Fruit fly (Drosophila melanogaster): Measurements from ENCODE around the gene Rfx.

DNA sequence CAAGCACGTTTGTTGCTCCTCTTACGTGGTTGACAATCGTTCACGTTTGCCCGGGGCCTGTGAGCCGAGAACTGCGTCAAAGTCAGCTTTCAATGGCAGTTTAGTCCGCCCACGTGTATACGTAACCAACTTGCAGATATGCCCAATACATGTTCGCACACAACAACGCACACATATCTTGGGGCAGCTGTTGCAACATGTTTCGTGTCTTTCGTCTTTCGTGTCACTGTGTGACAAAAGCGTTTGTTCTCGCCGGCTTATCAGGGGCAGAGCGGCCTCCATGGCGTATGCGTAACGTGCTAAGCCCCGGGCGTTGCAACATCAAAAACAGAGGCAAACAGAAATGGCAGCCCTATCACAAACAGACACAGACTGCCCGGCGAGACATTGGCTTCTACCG is 1.5 kb upstream of the Rfx start:
- TF ChIP-seq usp (GFP tag; optimal IDR thresholded peaks at IDR 0.05) (no peak), pan (optimal IDR thresholded peaks at IDR 0.05) (no peak), CG8478 (optimal IDR thresholded peaks at IDR 0.05) (no peak), psq (optimal IDR thresholded peaks at IDR 0.05) (no peak), Dll (optimal IDR thresholded peaks at IDR 0.05) (no peak), EcR (GFP tag; optimal IDR thresholded peaks at IDR 0.05) (no peak)

Measured in whole organism.